Comparison of ENCODE assay signal across 5 fruit fly cellular contexts in the genomic region with DNA sequence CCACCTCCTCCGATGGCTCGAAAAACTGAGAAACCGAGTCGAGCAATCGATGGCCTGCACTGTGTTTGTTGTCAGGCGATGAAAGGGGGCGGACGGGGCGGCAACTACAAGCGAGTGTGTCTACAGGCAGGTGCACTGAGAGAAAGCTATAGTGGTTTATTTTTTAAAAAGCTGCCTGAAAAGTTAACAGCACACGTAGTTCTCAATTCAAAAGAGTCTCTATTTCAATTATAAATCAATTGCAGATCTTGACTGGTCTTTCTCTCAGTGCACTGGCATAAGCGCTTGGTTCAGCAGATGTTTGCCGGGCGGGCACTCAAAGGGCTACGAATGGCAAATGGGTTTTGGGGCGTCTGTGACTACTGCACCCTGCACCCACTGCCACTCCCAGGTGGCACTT.
TF ChIP-seq lines count a peak whose summit lies in the region.

No protein-coding gene starts in this region.

- no peak for TF ChIP-seq CTCF in whole organism, embryonic (GFP tag; optimal IDR thresholded peaks at IDR 0.05; lab: Kevin White, UChicago)

TF ChIP-seq in whole organism, adult, 20 proteins besides CTCF, POLR2A, EP300 and RAD21:
- TF ChIP-seq Clk (GFP tag; optimal IDR thresholded peaks at IDR 0.05; lab: Kevin White, UChicago): peak; percentile 21
- TF ChIP-seq CG7045 (GFP tag; optimal IDR thresholded peaks at IDR 0.05; lab: Kevin White, UChicago): peak; percentile 38
- peak; percentile 36 for TF ChIP-seq CG12768 (GFP tag; optimal IDR thresholded peaks at IDR 0.05; lab: Kevin White, UChicago)
- no peak for TF ChIP-seq pad (GFP tag; optimal IDR thresholded peaks at IDR 0.05; lab: Kevin White, UChicago)

TF ChIP-seq in whole organism, embryonic, 481 proteins besides CTCF, POLR2A, EP300 and RAD21 (continues in another document):
- TF ChIP-seq dimm (GFP tag; IDR thresholded peaks at IDR 0.05; lab: Robert Waterston, UW) (0 out of 2 replicates have a peak, but pooled peaks have one; percentile 19), Sin3A (optimal IDR thresholded peaks at IDR 0.05; lab: Kevin White, UChicago) (no peak), Blimp-1 (GFP tag; optimal IDR thresholded peaks at IDR 0.05; lab: Kevin White, UChicago) (peak; percentile 23), hbn (GFP tag; IDR thresholded peaks at IDR 0.05; lab: Robert Waterston, UW; ENCODE audit: partially characterized antibody) (no peak), sr (GFP tag; IDR thresholded peaks at IDR 0.05; lab: Robert Waterston, UW) (0 out of 3 replicates have a peak, but pooled peaks have one; percentile 32), Drgx (GFP tag; IDR thresholded peaks at IDR 0.05; lab: Robert Waterston, UW) (peak; percentile 80), crp (GFP tag; optimal IDR thresholded peaks at IDR 0.05; lab: Kevin White, UChicago) (no peak), HLH3B (GFP tag; IDR thresholded peaks at IDR 0.05; lab: Robert Waterston, UW) (peak; percentile 62; the same call in 1 of the 2 replicates), az2 (GFP tag; optimal IDR thresholded peaks at IDR 0.05; lab: Kevin White, UChicago) (no peak), D (optimal IDR thresholded peaks at IDR 0.05; lab: Kevin White, UChicago) (no peak), D (GFP tag; optimal IDR thresholded peaks at IDR 0.05; lab: Kevin White, UChicago) (peak; percentile 4), gfzf (GFP tag; optimal IDR thresholded peaks at IDR 0.05; lab: Kevin White, UChicago) (no peak), CG10565 (GFP tag; optimal IDR thresholded peaks at IDR 0.05; lab: Kevin White, UChicago) (no peak), GATAe (GFP tag; conservative IDR thresholded peaks at IDR 0.05; lab: Robert Waterston, UW) (0 out of 2 replicates have a peak, but pooled peaks have one; percentile 29), slbo (GFP tag; IDR thresholded peaks at IDR 0.05; lab: Robert Waterston, UW) (peak; percentile 39; the same call in 1 of the 2 replicates), CG31441 (GFP tag; IDR thresholded peaks at IDR 0.05; lab: Robert Waterston, UW) (0 out of 2 replicates have a peak, but pooled peaks have one; percentile 22), ac (GFP tag; optimal IDR thresholded peaks at IDR 0.05; lab: Kevin White, UChicago) (no peak), CG11456 (GFP tag; IDR thresholded peaks at IDR 0.05; lab: Robert Waterston, UW) (peak; percentile 67; the same call in 1 of the 3 replicates)

TF ChIP-seq in whole organism, prepupa, 60 proteins besides CTCF, POLR2A, EP300 and RAD21 (continues in another document):
- no peak for TF ChIP-seq pdm3 (GFP tag; optimal IDR thresholded peaks at IDR 0.05; lab: Kevin White, UChicago)
- no peak for TF ChIP-seq Ets21C (GFP tag; optimal IDR thresholded peaks at IDR 0.05; lab: Kevin White, UChicago)
- no peak for TF ChIP-seq CG6854 (GFP tag; optimal IDR thresholded peaks at IDR 0.05; lab: Kevin White, UChicago)
- TF ChIP-seq CG3919 (GFP tag; optimal IDR thresholded peaks at IDR 0.05; lab: Kevin White, UChicago): peak; percentile 69
- no peak for TF ChIP-seq fkh (GFP tag; optimal IDR thresholded peaks at IDR 0.05; lab: Kevin White, UChicago)
- TF ChIP-seq CG3032 (tag; optimal IDR thresholded peaks at IDR 0.05; lab: Kevin White, UChicago): no peak
- TF ChIP-seq Lpt (GFP tag; optimal IDR thresholded peaks at IDR 0.05; lab: Kevin White, UChicago): no peak
- TF ChIP-seq CG11294 (GFP tag; IDR thresholded peaks at IDR 0.05; lab: Robert Waterston, UW): peak; percentile 57
- no peak for TF ChIP-seq salr (GFP tag; optimal IDR thresholded peaks at IDR 0.05; lab: Kevin White, UChicago)
- TF ChIP-seq Met (GFP tag; optimal IDR thresholded peaks at IDR 0.05; lab: Kevin White, UChicago): no peak
- no peak for TF ChIP-seq lz (GFP tag; optimal IDR thresholded peaks at IDR 0.05; lab: Kevin White, UChicago)
- no peak for TF ChIP-seq Sox14 (GFP tag; optimal IDR thresholded peaks at IDR 0.05; lab: Kevin White, UChicago)
- TF ChIP-seq svp (GFP tag; lab: Kevin White, UChicago): peak; percentile 44
- TF ChIP-seq Gug (GFP tag; IDR thresholded peaks at IDR 0.05; lab: Robert Waterston, UW): peak; percentile 70
- no peak for TF ChIP-seq dac (GFP tag; optimal IDR thresholded peaks at IDR 0.05; lab: Kevin White, UChicago)
- peak; percentile 51 for TF ChIP-seq Eip78C (GFP tag; lab: Kevin White, UChicago)
- peak; percentile 51 for TF ChIP-seq CG6276 (GFP tag; optimal IDR thresholded peaks at IDR 0.05; lab: Kevin White, UChicago)
- TF ChIP-seq Blimp-1 (GFP tag; optimal IDR thresholded peaks at IDR 0.05; lab: Kevin White, UChicago): no peak
- no peak for TF ChIP-seq CG6792 (GFP tag; optimal IDR thresholded peaks at IDR 0.05; lab: Kevin White, UChicago)
- TF ChIP-seq acj6 (GFP tag; optimal IDR thresholded peaks at IDR 0.05; lab: Kevin White, UChicago): no peak
- TF ChIP-seq Eip75B (GFP tag; optimal IDR thresholded peaks at IDR 0.05; lab: Kevin White, UChicago): peak; percentile 25
- TF ChIP-seq CG31627 (GFP tag; optimal IDR thresholded peaks at IDR 0.05; lab: Kevin White, UChicago): no peak
- TF ChIP-seq Sox102F (GFP tag; optimal IDR thresholded peaks at IDR 0.05; lab: Kevin White, UChicago): no peak

TF ChIP-seq in whole organism, pupa, 21 proteins besides CTCF, POLR2A, EP300 and RAD21:
- TF ChIP-seq EcR (GFP tag; optimal IDR thresholded peaks at IDR 0.05; lab: Kevin White, UChicago): no peak
- peak; percentile 45 for TF ChIP-seq CG8159 (tag; optimal IDR thresholded peaks at IDR 0.05; lab: Kevin White, UChicago)
- no peak for TF ChIP-seq D1 (tag; optimal IDR thresholded peaks at IDR 0.05; lab: Kevin White, UChicago)
- peak; percentile 83; the same call in 2 of the 3 replicates for TF ChIP-seq CG4496 (GFP tag; IDR thresholded peaks at IDR 0.05; lab: Robert Waterston, UW)
- TF ChIP-seq Snoo (tag; optimal IDR thresholded peaks at IDR 0.05; lab: Kevin White, UChicago): no peak
- TF ChIP-seq Pif1B (GFP tag; optimal IDR thresholded peaks at IDR 0.05; lab: Kevin White, UChicago): peak; percentile 35
- peak; percentile 62; the same call in 1 of the 2 replicates for TF ChIP-seq rn (GFP tag; IDR thresholded peaks at IDR 0.05; lab: Robert Waterston, UW)
- peak; percentile 30 for TF ChIP-seq CG17806 (tag; optimal IDR thresholded peaks at IDR 0.05; lab: Kevin White, UChicago)
- TF ChIP-seq CG13204 (GFP tag; optimal IDR thresholded peaks at IDR 0.05; lab: Kevin White, UChicago): no peak
- TF ChIP-seq CG34367 (tag; optimal IDR thresholded peaks at IDR 0.05; lab: Kevin White, UChicago): no peak
- TF ChIP-seq gl (tag; optimal IDR thresholded peaks at IDR 0.05; lab: Kevin White, UChicago): no peak
- TF ChIP-seq CG10348 (GFP tag; IDR thresholded peaks at IDR 0.05; lab: Robert Waterston, UW): no peak
- peak; percentile 32; the same call in 1 of the 2 replicates for TF ChIP-seq CG32121 (GFP tag; IDR thresholded peaks at IDR 0.05; lab: Robert Waterston, UW)
- TF ChIP-seq CG8301 (tag; optimal IDR thresholded peaks at IDR 0.05; lab: Kevin White, UChicago): peak; percentile 52
- TF ChIP-seq CG15710 (tag; optimal IDR thresholded peaks at IDR 0.05; lab: Kevin White, UChicago): no peak
- peak; percentile 7 for TF ChIP-seq CG9948 (tag; optimal IDR thresholded peaks at IDR 0.05; lab: Kevin White, UChicago)
- peak; percentile 79; the same call in 2 of the 3 replicates for TF ChIP-seq fd96Ca (GFP tag; IDR thresholded peaks at IDR 0.05; lab: Robert Waterston, UW)
- TF ChIP-seq CG12605 (GFP tag; IDR thresholded peaks at IDR 0.05; lab: Robert Waterston, UW): peak; percentile 62; the same call in 1 of the 2 replicates
- no peak for TF ChIP-seq Pif1A (GFP tag; optimal IDR thresholded peaks at IDR 0.05; lab: Kevin White, UChicago)
- peak; percentile 66; the same call in 1 of the 2 replicates for TF ChIP-seq Ets98B (GFP tag; IDR thresholded peaks at IDR 0.05; lab: Robert Waterston, UW)
- TF ChIP-seq CG14655 (GFP tag; optimal IDR thresholded peaks at IDR 0.05; lab: Kevin White, UChicago): peak; percentile 71

TF ChIP-seq in whole organism, wandering third instar larva, 38 proteins besides CTCF, POLR2A, EP300 and RAD21:
- TF ChIP-seq dmrt93B (GFP tag; optimal IDR thresholded peaks at IDR 0.05; lab: Kevin White, UChicago) (no peak), h (GFP tag; optimal IDR thresholded peaks at IDR 0.05; lab: Kevin White, UChicago) (peak; percentile 29)
